Fruit fly (Drosophila melanogaster): ENCODE data around the gene Mulk.

dm6 chr2L:10263343-10263744 lies 6.5 kb upstream of the Mulk start, which contains the start of gene Rsf1:
- no peak for TF ChIP-seq CG8478 (optimal IDR thresholded peaks at IDR 0.05)
- no peak for TF ChIP-seq pan (optimal IDR thresholded peaks at IDR 0.05)

Measured in whole organism.